Fruit fly (Drosophila melanogaster) ovary, adult (tissue): ENCODE data around the gene CG4194.
A peak's percentile ranks its signal among the peaks of the same experiment; 100 is the strongest.

Source experiments
- CG17801 ChIP-seq: fragments of 200-800 bp; optimal IDR thresholded peaks from 2 replicates; lab custom pipeline; 2019; ENCODE audit warnings: missing biosample characterization, mild to moderate bottlenecking, missing genetic modification characterization, moderate library complexity; ENCODE audit not compliant: partially characterized antibody

Gene CG4194

DNA sequence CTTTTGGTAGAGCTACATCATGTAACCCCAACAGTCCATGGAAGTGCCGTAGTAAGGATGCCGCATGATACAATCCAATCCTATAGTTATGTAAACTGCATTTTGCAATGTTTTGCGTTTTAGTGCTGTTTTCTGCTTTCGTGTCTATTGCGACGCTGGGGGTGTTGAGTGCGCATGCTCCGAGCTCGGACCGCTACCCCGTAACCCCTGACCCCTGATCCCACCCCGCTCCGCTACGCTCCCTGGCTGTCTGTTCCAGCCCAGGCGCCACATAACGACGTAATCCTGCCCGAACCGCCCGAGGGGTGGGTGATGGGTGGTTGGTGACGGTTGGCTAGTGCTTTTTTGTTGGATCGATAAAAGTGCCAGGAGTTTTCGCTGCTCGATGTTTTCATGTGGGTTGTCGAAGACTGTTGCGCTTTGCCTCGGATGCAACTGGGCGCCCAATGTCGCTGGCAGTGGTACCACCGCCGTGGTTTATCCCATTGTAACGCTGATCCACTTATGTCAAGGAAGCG is 13.5 kb downstream of the CG4194 start:
- no peak for TF ChIP-seq CG17801 (GFP tag; lab: Kevin White, UChicago)

DNA sequence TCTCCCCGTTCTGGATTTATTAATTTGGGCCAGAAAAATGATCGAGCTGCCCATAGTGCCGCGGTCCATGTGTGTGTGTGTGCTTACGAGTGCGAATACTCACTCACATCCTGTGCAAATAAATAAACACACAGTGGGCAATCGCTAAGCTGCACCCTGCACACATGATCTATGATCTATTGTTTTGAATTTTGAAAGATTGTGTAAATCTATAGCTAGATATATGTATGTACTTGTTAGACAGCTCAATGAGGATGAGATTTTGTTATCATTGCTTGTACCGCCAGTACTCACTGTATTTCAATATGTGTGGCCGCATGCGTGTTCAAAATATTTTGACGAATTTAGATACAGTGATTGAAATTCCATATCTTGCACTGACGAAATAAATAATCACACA is 14.7 kb downstream of the CG4194 start:
- peak; percentile 81 for TF ChIP-seq CG17801 (GFP tag; lab: Kevin White, UChicago)

DNA sequence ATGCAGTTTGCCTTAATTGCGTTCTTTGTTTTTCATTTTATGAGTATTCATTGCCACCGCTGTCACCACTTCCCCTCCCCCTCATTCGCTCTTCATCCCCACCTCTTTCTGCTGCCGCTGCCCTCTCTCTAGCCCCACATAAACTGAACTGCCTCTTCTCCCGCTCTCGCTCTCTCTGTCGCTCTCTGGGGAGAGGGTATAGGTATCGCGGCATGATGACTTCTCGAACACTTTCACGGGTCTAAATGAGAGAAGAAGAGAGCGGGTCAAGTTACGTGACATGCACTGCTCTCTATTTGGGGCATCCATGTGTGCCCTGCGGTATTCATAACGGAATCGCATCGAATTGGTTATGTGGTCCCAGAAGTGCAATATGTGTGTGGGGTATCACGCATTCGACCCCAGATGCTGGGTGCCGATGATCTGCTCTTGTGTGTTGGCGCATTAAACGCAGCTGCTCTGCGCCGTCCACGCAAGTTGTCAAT is 15.3 kb downstream of the CG4194 start:
- TF ChIP-seq CG17801 (GFP tag; lab: Kevin White, UChicago), result peak; percentile 48

DNA sequence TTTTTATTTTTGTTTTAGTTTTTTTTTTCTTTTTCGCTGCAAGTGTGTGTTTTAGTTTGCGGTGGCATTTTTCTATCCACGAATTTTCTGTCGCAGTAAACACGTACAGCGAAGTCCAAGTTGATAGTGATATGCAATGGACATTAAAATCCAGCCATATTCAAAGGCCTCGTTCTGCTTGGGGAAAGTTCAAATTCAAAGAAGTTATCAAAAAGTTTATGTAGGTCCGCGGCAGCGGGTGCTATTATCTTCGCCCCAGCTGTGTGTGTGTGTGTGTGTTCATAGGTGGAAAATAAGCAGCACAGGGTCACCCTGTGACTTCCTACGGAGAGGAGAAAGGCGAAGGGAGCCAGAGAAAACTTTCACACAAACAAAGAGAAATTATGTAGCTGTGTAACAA is 19.1 kb downstream of the CG4194 start:
- no peak for TF ChIP-seq CG17801 (GFP tag; lab: Kevin White, UChicago)

DNA sequence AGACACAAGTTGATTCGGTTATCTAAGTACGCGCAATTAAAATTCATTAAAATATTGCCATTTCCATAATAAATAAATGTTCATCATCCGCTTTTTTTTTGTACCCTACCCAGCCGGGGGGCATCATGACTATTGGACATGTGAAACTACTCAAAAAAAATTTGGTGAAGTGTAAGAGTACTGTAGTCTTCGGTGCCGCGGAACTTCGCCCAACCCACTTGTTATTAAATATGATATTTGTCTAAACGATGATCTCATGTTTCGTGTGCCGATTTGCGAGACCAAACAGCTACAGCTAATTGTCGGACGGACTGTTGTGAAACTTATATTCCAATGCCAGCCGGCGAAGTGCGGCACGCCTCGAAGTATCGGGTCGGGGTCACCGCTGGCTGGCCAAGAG is 20.4 kb downstream of the CG4194 start:
- TF ChIP-seq CG17801 (GFP tag; lab: Kevin White, UChicago), result no peak

DNA sequence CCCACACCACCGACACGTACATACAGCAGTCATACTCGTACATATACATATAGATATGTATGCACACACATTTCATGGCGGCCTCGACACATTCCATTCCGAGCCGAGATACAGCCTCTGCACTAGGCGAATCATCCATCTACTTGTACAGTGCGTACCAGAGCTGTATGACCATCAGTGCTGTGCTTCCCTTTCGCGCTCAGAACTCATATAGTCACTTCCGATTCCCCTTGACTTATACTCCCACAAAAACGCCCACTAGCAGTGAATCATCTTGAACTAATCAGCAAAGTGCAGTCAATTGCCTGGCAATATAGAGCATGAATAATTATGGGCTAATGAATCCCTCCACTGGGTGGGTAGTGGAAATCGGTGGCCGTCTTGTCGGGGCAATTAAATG is 21.4 kb downstream of the CG4194 start:
- no peak for TF ChIP-seq CG17801 (GFP tag; lab: Kevin White, UChicago)

DNA sequence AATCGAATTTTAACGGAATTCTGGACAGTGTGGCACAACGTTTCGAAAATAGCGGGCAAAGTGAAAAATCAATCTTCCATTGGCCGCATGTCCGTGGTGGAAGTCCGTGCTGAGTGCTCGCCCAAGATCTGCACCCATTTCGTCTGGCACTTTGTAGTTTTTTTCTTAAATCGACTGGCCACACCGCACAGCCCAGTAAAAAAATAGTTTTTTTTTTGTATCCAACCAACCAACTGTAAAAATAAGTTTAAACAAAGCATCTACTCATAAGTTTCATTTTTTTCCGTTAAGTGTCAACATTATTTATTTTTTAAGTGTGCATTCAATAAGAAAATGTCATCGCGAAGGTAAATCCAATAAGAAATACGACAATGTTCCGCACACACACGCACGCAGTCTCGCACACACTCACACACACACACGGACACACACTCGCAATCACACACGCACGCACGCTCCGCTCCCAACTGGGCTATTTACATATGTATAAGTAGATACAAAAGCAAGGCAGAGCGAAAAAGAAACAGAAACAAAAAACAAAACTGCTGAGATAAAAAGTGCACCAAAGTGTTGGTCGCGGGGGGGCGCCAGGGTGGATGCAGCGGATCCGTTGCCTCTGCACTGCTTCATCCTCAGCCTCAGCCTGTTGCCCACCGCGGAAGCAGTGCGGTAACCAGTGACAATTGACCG is 25.8 kb downstream of the CG4194 start, which contains the start of gene csw:
TSS of gene csw (plus strand) at position 163 of the 690 bp plus-strand sequence.
- peak; percentile 93 for TF ChIP-seq CG17801 (GFP tag; lab: Kevin White, UChicago)

DNA sequence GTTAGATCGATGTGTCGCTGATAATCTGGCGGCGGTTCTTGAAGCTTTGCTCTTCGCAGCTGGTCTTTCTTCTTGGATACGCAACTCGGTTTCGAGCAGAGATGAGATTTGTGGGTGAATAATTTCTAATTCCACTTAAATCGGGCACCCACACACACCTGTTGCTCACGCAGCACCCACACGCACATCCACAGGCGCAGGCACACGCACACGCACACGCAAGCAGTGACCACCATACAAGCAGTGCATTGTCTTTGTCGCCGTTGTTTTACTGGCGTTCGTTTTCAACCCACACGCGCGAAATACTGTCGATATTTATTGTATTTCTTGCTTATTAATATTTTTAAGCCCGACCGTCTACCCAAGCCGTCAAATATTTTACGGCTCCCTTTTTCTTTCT is 27.9 kb downstream of the CG4194 start:
- no peak for TF ChIP-seq CG17801 (GFP tag; lab: Kevin White, UChicago)

DNA sequence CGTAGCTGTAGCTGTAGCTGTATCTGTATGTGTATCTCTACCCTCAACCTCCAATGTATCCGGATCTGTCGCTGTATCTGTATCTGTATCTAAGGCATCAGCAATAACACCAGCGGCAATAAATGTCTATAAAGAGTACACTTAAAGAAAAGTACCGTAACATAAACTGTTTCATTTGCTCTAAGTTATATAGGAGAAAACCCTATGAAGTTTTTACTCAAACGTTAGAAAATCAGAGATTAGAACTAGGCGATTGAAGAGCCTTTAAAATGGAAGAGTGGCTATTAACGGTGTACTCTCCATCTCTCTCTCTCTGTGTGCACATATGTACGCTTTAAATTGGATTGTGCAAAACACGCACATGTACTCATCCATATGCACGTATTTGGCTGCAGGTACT is 29.9 kb downstream of the CG4194 start:
- TF ChIP-seq CG17801 (GFP tag; lab: Kevin White, UChicago), result no peak

DNA sequence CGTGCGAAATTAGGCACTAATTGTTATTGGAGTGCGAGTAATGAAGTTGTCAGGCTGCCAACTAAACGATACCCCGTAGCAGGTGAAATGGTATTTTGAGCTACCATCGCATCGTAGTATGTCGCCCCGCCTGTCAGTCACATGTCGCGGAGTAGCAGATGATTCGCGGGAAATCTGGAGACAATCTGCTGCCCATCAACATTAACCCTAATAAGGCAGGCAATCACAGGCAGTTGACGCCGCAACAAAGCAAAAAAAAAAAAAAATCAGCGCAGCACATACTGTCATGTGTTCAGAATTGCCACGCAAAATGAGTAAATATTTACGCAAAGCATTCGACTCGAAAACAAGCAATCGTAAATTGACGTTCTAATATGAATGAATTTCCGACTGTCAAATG is 35.5 kb downstream of the CG4194 start:
- TF ChIP-seq CG17801 (GFP tag; lab: Kevin White, UChicago), result no peak

DNA sequence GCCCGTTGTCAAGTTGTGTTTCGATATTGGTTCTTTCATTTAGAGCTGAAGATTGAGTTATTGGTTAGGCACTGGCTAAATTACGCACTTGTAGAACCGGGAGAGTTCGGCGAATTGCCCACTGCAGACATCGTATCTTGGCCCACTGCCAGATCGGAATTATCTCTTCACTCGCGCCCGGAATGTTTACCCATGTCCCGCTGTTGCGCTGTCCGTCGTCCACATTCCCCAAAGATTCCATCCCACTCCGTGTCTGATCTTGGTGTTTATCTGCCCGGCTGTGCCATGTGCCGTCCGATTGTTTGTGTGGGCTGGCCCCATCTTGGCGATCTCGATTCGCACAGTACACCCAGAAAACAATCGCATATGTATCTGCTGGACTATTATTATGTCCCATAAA is 36.0 kb downstream of the CG4194 start:
- TF ChIP-seq CG17801 (GFP tag; lab: Kevin White, UChicago), result no peak

DNA sequence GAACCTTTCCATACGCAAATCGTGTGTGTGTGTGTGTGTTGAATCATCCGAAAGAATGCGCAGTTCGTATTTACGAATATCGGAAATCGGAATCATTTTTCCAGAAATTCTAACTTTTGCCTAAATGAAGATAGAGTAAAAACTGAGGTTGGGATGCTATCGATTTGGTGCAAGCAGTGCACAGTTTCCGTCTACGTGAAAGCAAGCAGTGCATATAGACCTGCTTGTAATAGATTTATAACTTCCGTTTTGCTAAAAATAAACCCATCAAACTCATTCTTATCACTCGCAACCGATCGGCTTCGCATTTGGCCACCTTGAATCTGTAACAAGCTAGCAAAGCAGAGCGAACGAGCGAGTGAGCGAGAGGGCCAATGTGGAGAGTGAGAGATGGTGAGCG is 38.0 kb downstream of the CG4194 start:
- TF ChIP-seq CG17801 (GFP tag; lab: Kevin White, UChicago), result no peak

DNA sequence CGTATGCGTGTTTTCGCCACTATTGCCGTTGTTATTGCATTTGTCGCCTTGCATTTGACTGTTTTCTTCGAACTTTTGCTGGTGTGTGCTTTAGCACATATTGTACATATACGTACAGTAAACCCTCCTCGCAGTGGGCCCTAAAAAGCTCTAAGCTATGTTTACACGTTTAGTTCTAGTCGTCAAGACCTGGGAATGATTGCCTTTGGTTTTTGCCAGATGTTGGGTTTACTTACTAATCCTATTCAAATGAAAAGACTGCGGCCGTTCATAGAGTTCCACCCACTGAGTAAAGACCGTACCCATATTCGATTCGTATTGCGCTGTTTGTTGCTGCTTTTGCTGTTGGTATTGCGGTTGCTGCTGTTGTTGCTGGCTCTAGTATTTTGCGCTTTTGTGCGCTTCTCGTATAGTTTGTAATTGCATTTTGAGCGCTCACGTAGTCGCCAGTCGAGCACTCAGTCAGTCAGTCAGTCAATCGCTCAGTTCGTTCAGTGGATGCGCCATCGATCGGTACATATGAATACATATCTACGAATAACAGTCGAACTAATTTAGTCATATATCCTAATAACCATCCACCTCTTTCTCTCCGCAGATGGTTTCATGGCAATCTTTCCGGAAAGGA is 39.5 kb downstream of the CG4194 start:
- TF ChIP-seq CG17801 (GFP tag; lab: Kevin White, UChicago), result peak; percentile 90

DNA sequence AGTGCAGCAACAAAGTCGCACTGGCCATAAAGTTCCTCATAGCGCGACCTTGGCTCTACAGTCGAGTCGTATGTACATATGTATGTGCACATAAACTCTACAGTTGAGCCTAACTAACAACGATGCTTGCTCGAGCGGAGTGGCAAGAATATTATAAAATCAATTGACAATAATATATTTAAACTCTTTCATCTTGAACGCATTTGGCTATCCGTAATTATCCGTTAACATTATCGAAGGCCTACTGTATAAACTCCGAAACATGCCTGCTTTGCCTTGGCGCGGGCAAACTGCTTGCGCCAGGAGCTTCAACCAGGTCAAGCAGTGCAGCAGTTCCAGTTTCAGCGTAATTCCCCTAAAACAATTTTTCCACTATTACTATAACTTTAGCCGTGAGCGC is 40.2 kb downstream of the CG4194 start:
- peak; percentile 15 for TF ChIP-seq CG17801 (GFP tag; lab: Kevin White, UChicago)

DNA sequence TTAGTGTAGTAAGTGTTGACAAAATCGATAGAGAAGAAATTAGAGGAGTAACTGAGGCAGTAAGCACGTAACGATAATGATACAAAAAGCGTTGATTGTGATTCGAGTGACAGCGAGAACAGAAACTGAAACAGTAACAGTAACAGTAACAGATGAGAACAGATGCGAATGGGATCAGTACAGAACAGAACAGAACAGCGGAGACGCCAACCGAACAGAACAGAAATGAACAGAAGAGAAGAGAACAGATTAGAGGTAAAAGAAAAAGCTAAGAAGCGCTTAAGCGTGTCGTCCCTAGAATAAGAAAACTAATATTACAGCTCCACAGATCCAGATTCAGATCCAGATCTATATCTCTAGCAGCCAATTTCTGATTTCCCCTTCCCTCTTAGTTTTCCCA is 44.3 kb downstream of the CG4194 start:
- no peak for TF ChIP-seq CG17801 (GFP tag; lab: Kevin White, UChicago)
